Worm (Caenorhabditis elegans) whole organism, L2 larva: Measurements from ENCODE around the gene mau-8.
A peak's percentile ranks its signal among the peaks of the same experiment; 100 is the strongest.

Experiments used
- C34F6.9 ChIP-seq: fragments of 150-350 bp; optimal IDR thresholded peaks from 2 replicates; lab custom pipeline; 2014; ENCODE audit warnings: missing biosample characterization, missing genetic modification characterization
- F13H6.1 ChIP-seq: sonication (generic microtip); optimal IDR thresholded peaks from 2 replicates; lab custom pipeline; 2016; ENCODE audit warnings: missing genetic modification characterization, missing compliant biosample characterization
- R02D3.7 ChIP-seq: fragments of 150-350 bp; optimal IDR thresholded peaks from 2 replicates; lab custom pipeline; 2014; ENCODE audit warnings: missing biosample characterization, missing genetic modification characterization
- Y55F3AM.14 ChIP-seq: fragments of 200-800 bp; sonication (Bioruptor generic); optimal IDR thresholded peaks from 2 replicates; lab custom pipeline; 2018; ENCODE audit warnings: mild to moderate bottlenecking, missing genetic modification characterization, missing compliant biosample characterization
- ZK546.5 ChIP-seq: sonication (generic microtip); optimal IDR thresholded peaks from 2 replicates; lab custom pipeline; 2017; ENCODE audit warnings: missing biosample characterization, missing genetic modification characterization
- alr-1 ChIP-seq: fragments of 150-350 bp; optimal IDR thresholded peaks from 2 replicates; lab custom pipeline; 2014; ENCODE audit warnings: missing biosample characterization, missing genetic modification characterization
- aly-2 ChIP-seq: fragments of 150-350 bp; optimal IDR thresholded peaks from 2 replicates; lab custom pipeline; 2014; ENCODE audit warnings: missing biosample characterization, missing genetic modification characterization
- ama-1 ChIP-seq: fragments of 150-350 bp; optimal IDR thresholded peaks from 2 replicates; lab custom pipeline; 2018; ENCODE audit warnings: inconsistent platforms
- blmp-1 ChIP-seq: sonication (generic microtip); optimal IDR thresholded peaks from 2 replicates; lab custom pipeline; 2017; ENCODE audit warnings: missing genetic modification characterization, mild to moderate bottlenecking, missing compliant biosample characterization, antibody characterized with exemption, moderate library complexity; ENCODE audit not compliant: insufficient read depth
- ceh-16 ChIP-seq: fragments of 150-350 bp; optimal IDR thresholded peaks from 2 replicates; lab custom pipeline; 2014; ENCODE audit warnings: missing biosample characterization, missing genetic modification characterization
- ceh-82 ChIP-seq: fragments of 150-350 bp; optimal IDR thresholded peaks from 2 replicates; lab custom pipeline; 2014; ENCODE audit warnings: missing biosample characterization, missing genetic modification characterization
- crh-2 ChIP-seq: sonication (generic microtip); optimal IDR thresholded peaks from 2 replicates; lab custom pipeline; 2017; ENCODE audit warnings: missing biosample characterization, missing genetic modification characterization
- dmd-4 ChIP-seq: sonication (generic microtip); optimal IDR thresholded peaks from 2 replicates; lab custom pipeline; 2017; ENCODE audit warnings: missing biosample characterization, missing genetic modification characterization
- egl-27 ChIP-seq: sonication (generic microtip); optimal IDR thresholded peaks from 3 replicates; lab custom pipeline; 2017; ENCODE audit warnings: missing biosample characterization, missing genetic modification reagents, missing genetic modification characterization
- elt-1 ChIP-seq: fragments of 150-350 bp; optimal IDR thresholded peaks from 2 replicates; lab custom pipeline; 2014; ENCODE audit warnings: missing biosample characterization, missing genetic modification characterization
- elt-3 ChIP-seq: sonication (generic microtip); optimal IDR thresholded peaks from 2 replicates; lab custom pipeline; 2017; ENCODE audit warnings: missing biosample characterization, missing genetic modification characterization
- fos-1 ChIP-seq: fragments of 150-350 bp; optimal IDR thresholded peaks from 2 replicates; lab custom pipeline; 2014; ENCODE audit warnings: missing biosample characterization, missing genetic modification characterization
- gmeb-1 ChIP-seq: fragments of 150-350 bp; optimal IDR thresholded peaks from 2 replicates; lab custom pipeline; 2014; ENCODE audit warnings: missing biosample characterization, missing genetic modification characterization
- lin-11 ChIP-seq: fragments of 150-350 bp; sonication (generic microtip); optimal IDR thresholded peaks from 2 replicates; lab custom pipeline; 2014; ENCODE audit warnings: missing biosample characterization, missing genetic modification characterization, inconsistent platforms, mixed read lengths
- lin-13 ChIP-seq: fragments of 150-350 bp; optimal IDR thresholded peaks from 2 replicates; lab custom pipeline; 2014; ENCODE audit warnings: missing biosample characterization, missing genetic modification reagents, missing genetic modification characterization
- lin-39 ChIP-seq: fragments of 150-350 bp; optimal IDR thresholded peaks from 2 replicates; lab custom pipeline; 2014; ENCODE audit warnings: missing biosample characterization, missing genetic modification reagents, missing genetic modification characterization
- lsy-2 ChIP-seq, 2 experiments: fragments of 150-350 bp in 1 of 2; sonication (generic microtip) in 1 of 2; optimal IDR thresholded peaks; 2 replicates each; lab custom pipeline; 2014 to 2017; ENCODE audit warnings: missing biosample characterization in 2 of 2, missing genetic modification characterization in 2 of 2
- mab-5 ChIP-seq: fragments of 150-350 bp; optimal IDR thresholded peaks from 2 replicates; lab custom pipeline; 2014; ENCODE audit warnings: missing biosample characterization, missing genetic modification characterization
- mbf-1 ChIP-seq: sonication (generic microtip); optimal IDR thresholded peaks from 2 replicates; lab custom pipeline; 2017; ENCODE audit warnings: missing biosample characterization, missing genetic modification characterization
- mdl-1 ChIP-seq, 2 experiments: fragments of 150-350 bp in 1 of 2; sonication (generic microtip) in 1 of 2; optimal IDR thresholded peaks; 2 replicates each; lab custom pipeline; 2017; ENCODE audit warnings: missing biosample characterization in 2 of 2, missing genetic modification characterization in 2 of 2
- nhr-10 ChIP-seq: sonication (generic microtip); optimal IDR thresholded peaks from 2 replicates; lab custom pipeline; 2017; ENCODE audit warnings: missing biosample characterization, missing genetic modification characterization
- nhr-11 ChIP-seq: fragments of 150-350 bp; optimal IDR thresholded peaks from 2 replicates; lab custom pipeline; 2014; ENCODE audit warnings: missing biosample characterization, missing genetic modification characterization
- nhr-12 ChIP-seq: fragments of 150-350 bp; optimal IDR thresholded peaks from 2 replicates; lab custom pipeline; 2014; ENCODE audit warnings: missing biosample characterization, missing genetic modification characterization
- nhr-129 ChIP-seq: fragments of 150-350 bp; optimal IDR thresholded peaks from 2 replicates; lab custom pipeline; 2014; ENCODE audit warnings: missing biosample characterization, missing genetic modification characterization
- nhr-21 ChIP-seq: fragments of 150-350 bp; optimal IDR thresholded peaks from 2 replicates; lab custom pipeline; 2014; ENCODE audit warnings: missing biosample characterization, missing genetic modification characterization
- nhr-23 ChIP-seq: fragments of 150-350 bp; optimal IDR thresholded peaks from 2 replicates; lab custom pipeline; 2014; ENCODE audit warnings: missing biosample characterization, missing genetic modification reagents, missing genetic modification characterization
- nhr-237 ChIP-seq: fragments of 150-350 bp; optimal IDR thresholded peaks from 2 replicates; lab custom pipeline; 2014; ENCODE audit warnings: missing biosample characterization, missing genetic modification characterization
- nhr-25 ChIP-seq: fragments of 150-350 bp; sonication (generic microtip); optimal IDR thresholded peaks from 3 replicates; lab custom pipeline; 2014; ENCODE audit warnings: missing biosample characterization, missing genetic modification characterization
- nhr-6 ChIP-seq: fragments of 150-350 bp; optimal IDR thresholded peaks from 2 replicates; lab custom pipeline; 2014; ENCODE audit warnings: missing biosample characterization, missing genetic modification characterization
- nhr-77 ChIP-seq: fragments of 150-350 bp; optimal IDR thresholded peaks from 2 replicates; lab custom pipeline; 2014; ENCODE audit warnings: missing biosample characterization, missing genetic modification characterization
- peb-1 ChIP-seq: fragments of 150-350 bp; optimal IDR thresholded peaks from 2 replicates; lab custom pipeline; 2014; ENCODE audit warnings: missing biosample characterization, missing genetic modification characterization
- sem-4 ChIP-seq: fragments of 150-350 bp; optimal IDR thresholded peaks from 2 replicates; lab custom pipeline; 2014; ENCODE audit warnings: missing biosample characterization, missing genetic modification reagents, missing genetic modification characterization
- skn-1 ChIP-seq: sonication (generic microtip); optimal IDR thresholded peaks from 2 replicates; lab custom pipeline; 2017; ENCODE audit warnings: missing biosample characterization, missing genetic modification characterization
- sma-3 ChIP-seq: sonication (generic microtip); optimal IDR thresholded peaks from 2 replicates; lab custom pipeline; 2016; ENCODE audit warnings: missing genetic modification reagents, missing genetic modification characterization, missing compliant biosample characterization
- sma-9 ChIP-seq, 2 experiments: fragments of 150-350 bp in 1 of 2; sonication (generic microtip) in 1 of 2; optimal IDR thresholded peaks; 2 replicates each; lab custom pipeline; 2014 to 2016; ENCODE audit warnings: missing genetic modification characterization in 2 of 2, mild to moderate bottlenecking in 1 of 2, missing biosample characterization in 1 of 2, missing compliant biosample characterization in 1 of 2, missing genetic modification reagents in 1 of 2, moderate library complexity in 1 of 2
- snpc-4 ChIP-seq: fragments of 150-350 bp; optimal IDR thresholded peaks from 2 replicates; lab custom pipeline; 2014; ENCODE audit warnings: missing biosample characterization, missing genetic modification characterization
- unc-39 ChIP-seq: fragments of 150-350 bp; optimal IDR thresholded peaks from 2 replicates; lab custom pipeline; 2014; ENCODE audit warnings: missing biosample characterization, missing genetic modification characterization
- unc-55 ChIP-seq: fragments of 150-350 bp; sonication (generic microtip); optimal IDR thresholded peaks from 3 replicates; lab custom pipeline; 2014; ENCODE audit warnings: missing biosample characterization, missing genetic modification reagents, missing genetic modification characterization
- unc-62 ChIP-seq: fragments of 150-350 bp; optimal IDR thresholded peaks from 2 replicates; lab custom pipeline; 2014; ENCODE audit warnings: missing biosample characterization, missing genetic modification reagents, missing genetic modification characterization
- zag-1 ChIP-seq: fragments of 150-350 bp; optimal IDR thresholded peaks from 2 replicates; lab custom pipeline; 2014; ENCODE audit warnings: missing biosample characterization, missing genetic modification characterization
- ztf-1 ChIP-seq: fragments of 200-800 bp; sonication (Bioruptor generic); conservative IDR thresholded peaks from 2 replicates; pipeline ENCODE4 v1.3.6; 2022; ENCODE audit warnings: missing genetic modification characterization, missing compliant biosample characterization
- ztf-11 ChIP-seq: sonication (generic microtip); optimal IDR thresholded peaks from 2 replicates; lab custom pipeline; 2017; ENCODE audit warnings: missing biosample characterization, missing genetic modification characterization
- ztf-4 ChIP-seq: fragments of 150-350 bp; optimal IDR thresholded peaks from 2 replicates; lab custom pipeline; 2014; ENCODE audit warnings: missing biosample characterization, missing genetic modification characterization

mau-8 gene

ce11 chrIV:13386903-13387302 is 9.1 kb downstream of the mau-8 start, which contains the start of gene lsm-3:
Gene lsm-3 (plus strand): TSS chrIV:13387203.
- TF ChIP-seq ZK546.5 (tag; lab: Kevin White, UChicago): no peak
- TF ChIP-seq sma-9 (GFP tag; optimal IDR thresholded peaks at IDR 0.05; lab: Kevin White, UChicago): no peak
- TF ChIP-seq sma-9 (tag; optimal IDR thresholded peaks at IDR 0.05; lab: Kevin White, UChicago): no peak
- no peak for TF ChIP-seq nhr-12
- TF ChIP-seq ztf-4 (tag; lab: Kevin White, UChicago): no peak
- TF ChIP-seq R02D3.7: no peak

- TF ChIP-seq skn-1: no peak
- no peak for TF ChIP-seq nhr-12
- no peak for TF ChIP-seq elt-3 (tag; lab: Kevin White, UChicago)
- TF ChIP-seq snpc-4 (tag; lab: Kevin White, UChicago): no peak
- no peak for TF ChIP-seq nhr-77 (tag; lab: Kevin White, UChicago)
- no peak for TF ChIP-seq blmp-1
- no peak for TF ChIP-seq nhr-10 (tag; lab: Kevin White, UChicago)
- TF ChIP-seq ceh-16: no peak
- no peak for TF ChIP-seq unc-39 (tag; lab: Kevin White, UChicago)
- TF ChIP-seq crh-2: peak; percentile 9
- TF ChIP-seq mbf-1 (tag; lab: Kevin White, UChicago): no peak
- no peak for TF ChIP-seq egl-27 (tag; lab: Kevin White, UChicago)
- no peak for TF ChIP-seq mab-5
- peak; percentile 48 for TF ChIP-seq nhr-25 (tag; lab: Kevin White, UChicago)
- TF ChIP-seq mdl-1 (tag; optimal IDR thresholded peaks at IDR 0.05; lab: Kevin White, UChicago): no peak
- no peak for TF ChIP-seq peb-1 (tag; lab: Kevin White, UChicago)
- TF ChIP-seq nhr-237 (tag; lab: Kevin White, UChicago): no peak
- TF ChIP-seq Y55F3AM.14 (GFP tag; lab: Kevin White, UChicago): peak; percentile 57
- no peak for TF ChIP-seq unc-62 (GFP tag; lab: Kevin White, UChicago)
- TF ChIP-seq nhr-11 (tag; lab: Kevin White, UChicago): no peak
- TF ChIP-seq aly-2 (tag; lab: Kevin White, UChicago): no peak
- TF ChIP-seq F13H6.1: no peak
- no peak for TF ChIP-seq ztf-4 (tag; lab: Kevin White, UChicago)
- no peak for TF ChIP-seq ztf-11 (tag; lab: Kevin White, UChicago)
- no peak for TF ChIP-seq ZK546.5 (tag; lab: Kevin White, UChicago)
- TF ChIP-seq unc-55 (GFP tag; lab: Kevin White, UChicago): peak; percentile 7
- peak; percentile 16 for TF ChIP-seq nhr-129
- TF ChIP-seq ama-1 (lab: Kevin White, UChicago): peak; percentile 44
- no peak for TF ChIP-seq sma-3
- no peak for TF ChIP-seq zag-1 (tag; lab: Kevin White, UChicago)
- TF ChIP-seq nhr-6 (tag; lab: Kevin White, UChicago): peak; percentile 28
- TF ChIP-seq nhr-23 (tag; lab: Kevin White, UChicago): no peak
- no peak for TF ChIP-seq lin-39 (tag; lab: Kevin White, UChicago)
- peak in 1 of 2 experiments; percentile 3 for TF ChIP-seq lsy-2 (tag; optimal IDR thresholded peaks at IDR 0.05; lab: Kevin White, UChicago)
- TF ChIP-seq ceh-82: no peak
- no peak for TF ChIP-seq lin-11 (tag; lab: Kevin White, UChicago)
- no peak for TF ChIP-seq sem-4
- peak; percentile 40 for TF ChIP-seq gmeb-1
- TF ChIP-seq C34F6.9 (tag; lab: Kevin White, UChicago): no peak
- TF ChIP-seq elt-1 (tag; lab: Kevin White, UChicago): no peak
- TF ChIP-seq sma-9 (GFP tag; optimal IDR thresholded peaks at IDR 0.05; lab: Kevin White, UChicago): no peak
- no peak for TF ChIP-seq sma-9 (tag; optimal IDR thresholded peaks at IDR 0.05; lab: Kevin White, UChicago)
- no peak for TF ChIP-seq lin-13 (GFP tag; lab: Kevin White, UChicago)
- no peak for TF ChIP-seq fos-1
- TF ChIP-seq nhr-21 (tag; lab: Kevin White, UChicago): peak; percentile 84
- no peak for TF ChIP-seq dmd-4
- TF ChIP-seq alr-1 (tag; lab: Kevin White, UChicago): no peak
- no peak for TF ChIP-seq R02D3.7
- no peak for TF ChIP-seq ztf-1 (GFP tag; lab: Robert Waterston, UW)
These were observed 11.0 kb downstream of the mau-8 start for ce11 chrIV:13388779-13389178.
